Fruit fly (Drosophila melanogaster) whole organism, embryonic: Measurements from ENCODE around the gene IM33.
A peak's percentile ranks its signal among the peaks of the same experiment; 100 is the strongest.

ENCODE experiments used
- Antp ChIP-seq: fragments of 200-800 bp; sonication (Bioruptor generic); optimal IDR thresholded peaks from 3 replicates; lab custom pipeline; 2016; ENCODE audit warnings: missing biosample characterization, missing genetic modification characterization
- CG1024 ChIP-seq: fragments of 200-800 bp; sonication (Bioruptor generic); IDR thresholded peaks from 2 replicates; pipeline ENCODE4 v1.3.6; 2022; ENCODE audit warnings: missing biosample characterization, missing genetic modification characterization
- CG10959 ChIP-seq: fragments of 200-800 bp; sonication (Bioruptor generic); IDR thresholded peaks from 2 replicates; pipeline ENCODE4 v1.3.6; 2022; ENCODE audit warnings: missing biosample characterization, missing genetic modification characterization
- CG12104 ChIP-seq: fragments of 200-800 bp; sonication (Bioruptor generic); optimal IDR thresholded peaks from 3 replicates; lab custom pipeline; 2016; ENCODE audit warnings: missing biosample characterization, missing genetic modification characterization
- CG12219 ChIP-seq: fragments of 200-800 bp; sonication (Bioruptor generic); optimal IDR thresholded peaks from 3 replicates; lab custom pipeline; 2018; ENCODE audit warnings: missing biosample characterization, mild to moderate bottlenecking, missing genetic modification characterization
- CG17359 ChIP-seq: fragments of 200-800 bp; sonication (Bioruptor generic); optimal IDR thresholded peaks from 3 replicates; lab custom pipeline; 2018; ENCODE audit warnings: missing biosample characterization, mild to moderate bottlenecking, missing genetic modification characterization, moderate library complexity
- CG17802 ChIP-seq: fragments of 200-800 bp; sonication (Bioruptor generic); optimal IDR thresholded peaks from 2 replicates; lab custom pipeline; 2018; ENCODE audit warnings: missing biosample characterization, mild to moderate bottlenecking, missing genetic modification characterization, moderate library complexity
- CG17829 ChIP-seq: fragments of 200-800 bp; optimal IDR thresholded peaks from 2 replicates; lab custom pipeline; 2019; ENCODE audit warnings: missing biosample characterization, mild to moderate bottlenecking, missing genetic modification characterization, moderate library complexity
- CG18476 ChIP-seq: fragments of 200-800 bp; sonication (Bioruptor generic); optimal IDR thresholded peaks from 2 replicates; lab custom pipeline; 2016; ENCODE audit warnings: missing biosample characterization, mild to moderate bottlenecking, missing genetic modification characterization
- CG2875 ChIP-seq: fragments of 200-800 bp; sonication (Bioruptor generic); optimal IDR thresholded peaks from 2 replicates; lab custom pipeline; 2017; ENCODE audit warnings: missing biosample characterization, mild to moderate bottlenecking, missing genetic modification characterization, missing genetic modification reagents
- CG31365 ChIP-seq: fragments of 200-800 bp; sonication (Bioruptor generic); optimal IDR thresholded peaks from 2 replicates; lab custom pipeline; 2018; ENCODE audit warnings: missing biosample characterization, mild to moderate bottlenecking, missing genetic modification characterization
- CG3163 ChIP-seq: fragments of 200-800 bp; sonication (Bioruptor generic); optimal IDR thresholded peaks from 3 replicates; lab custom pipeline; 2016; ENCODE audit warnings: missing biosample characterization, missing genetic modification characterization
- CG32772 ChIP-seq: fragments of 200-800 bp; sonication (Bioruptor generic); IDR thresholded peaks from 2 replicates; pipeline ENCODE4 v1.3.6; 2022; ENCODE audit warnings: missing biosample characterization, missing genetic modification characterization
- CG4424 ChIP-seq: fragments of 200-800 bp; sonication (Bioruptor generic); optimal IDR thresholded peaks from 3 replicates; lab custom pipeline; 2016; ENCODE audit warnings: missing biosample characterization, missing genetic modification characterization
- CG4820 ChIP-seq: fragments of 200-800 bp; sonication (Bioruptor generic); optimal IDR thresholded peaks from 3 replicates; lab custom pipeline; 2016; ENCODE audit warnings: missing biosample characterization, missing genetic modification characterization
- CG6791 ChIP-seq: fragments of 200-800 bp; sonication (Bioruptor generic); IDR thresholded peaks from 3 replicates; pipeline ENCODE4 v1.3.6; 2022; ENCODE audit warnings: missing biosample characterization, missing genetic modification characterization; ENCODE audit not compliant: partially characterized antibody
- CG7372 ChIP-seq: fragments of 200-800 bp; sonication (Bioruptor generic); IDR thresholded peaks from 2 replicates; pipeline ENCODE4 v1.3.6; 2022; ENCODE audit warnings: missing biosample characterization, missing genetic modification characterization
- Dad ChIP-seq: fragments of 200-800 bp; sonication (Bioruptor generic); optimal IDR thresholded peaks from 3 replicates; lab custom pipeline; 2016; ENCODE audit warnings: missing biosample characterization, missing genetic modification characterization
- Deaf1 ChIP-seq: fragments of 200-800 bp; optimal IDR thresholded peaks from 3 replicates; lab custom pipeline; 2019; ENCODE audit warnings: missing biosample characterization, mild to moderate bottlenecking, missing genetic modification characterization, moderate library complexity
- Mrtf ChIP-seq: fragments of 200-800 bp; sonication (Bioruptor generic); IDR thresholded peaks from 3 replicates; pipeline ENCODE4 v1.3.6; 2022; ENCODE audit warnings: missing biosample characterization, missing genetic modification characterization
- Myb ChIP-seq: fragments of 200-800 bp; sonication (Bioruptor generic); optimal IDR thresholded peaks from 2 replicates; lab custom pipeline; 2016; ENCODE audit warnings: missing biosample characterization, missing genetic modification characterization
- NC2α ChIP-seq: fragments of 200-800 bp; sonication (Bioruptor generic); optimal IDR thresholded peaks from 2 replicates; lab custom pipeline; 2016; ENCODE audit warnings: missing biosample characterization, missing genetic modification characterization
- NFAT ChIP-seq: fragments of 200-800 bp; sonication (Bioruptor generic); IDR thresholded peaks from 2 replicates; pipeline ENCODE4 v1.3.6; 2022; ENCODE audit warnings: missing biosample characterization, missing genetic modification characterization
- Rx ChIP-seq: fragments of 200-800 bp; sonication (Bioruptor generic); IDR thresholded peaks from 2 replicates; pipeline ENCODE4 v1.3.6; 2022; ENCODE audit warnings: missing biosample characterization, missing genetic modification characterization
- Side ChIP-seq: fragments of 200-800 bp; sonication (Bioruptor generic); optimal IDR thresholded peaks from 2 replicates; lab custom pipeline; 2016; ENCODE audit warnings: missing biosample characterization, missing genetic modification characterization
- Stat92E ChIP-seq, 3 experiments: fragments of >200 bp in 2 of 3; fragments of 200-800 bp in 1 of 3; sonication (Bioruptor generic) in 1 of 3; optimal IDR thresholded peaks; 2 replicates each; lab custom pipeline; 2017 to 2019; ENCODE audit warnings: missing biosample characterization in 3 of 3, missing genetic modification characterization in 3 of 3, mild to moderate bottlenecking in 1 of 3, moderate library complexity in 1 of 3
- Xrp1 ChIP-seq: fragments of 200-800 bp; sonication (Bioruptor generic); IDR thresholded peaks from 2 replicates; pipeline ENCODE4 v1.3.6; 2022; ENCODE audit warnings: missing biosample characterization, missing genetic modification characterization
- ara ChIP-seq: fragments of 200-800 bp; sonication (Bioruptor generic); IDR thresholded peaks from 2 replicates; pipeline ENCODE4 v1.3.6; 2022; ENCODE audit warnings: missing biosample characterization, missing genetic modification characterization
- bcd ChIP-seq: fragments of 200-800 bp; sonication (Bioruptor generic); optimal IDR thresholded peaks from 2 replicates; lab custom pipeline; 2017; ENCODE audit warnings: missing biosample characterization, mild to moderate bottlenecking, missing genetic modification characterization
- bigmax ChIP-seq: fragments of 200-800 bp; sonication (Bioruptor generic); optimal IDR thresholded peaks from 2 replicates; lab custom pipeline; 2018; ENCODE audit warnings: missing biosample characterization, mild to moderate bottlenecking, missing genetic modification characterization
- ci ChIP-seq: fragments of 200-800 bp; sonication (Bioruptor generic); IDR thresholded peaks from 3 replicates; pipeline ENCODE4 v1.3.6; 2022; ENCODE audit warnings: missing biosample characterization, missing genetic modification characterization
- croc ChIP-seq: fragments of 200-800 bp; sonication (Bioruptor generic); conservative IDR thresholded peaks from 3 replicates; pipeline ENCODE4 v1.3.6; 2022; ENCODE audit warnings: missing biosample characterization, missing genetic modification characterization
- crol ChIP-seq: fragments of 200-800 bp; sonication (Bioruptor generic); IDR thresholded peaks from 2 replicates; pipeline ENCODE4 v1.3.6; 2022; ENCODE audit warnings: missing biosample characterization, missing genetic modification characterization
- dysf ChIP-seq: fragments of 200-800 bp; sonication (Bioruptor generic); IDR thresholded peaks from 3 replicates; pipeline ENCODE4 v1.3.6; 2022; ENCODE audit warnings: missing biosample characterization, missing genetic modification characterization
- en ChIP-seq: fragments of 200-800 bp; sonication (Bioruptor generic); optimal IDR thresholded peaks from 2 replicates; lab custom pipeline; 2016; ENCODE audit warnings: missing biosample characterization, missing genetic modification characterization
- eve ChIP-seq, 2 experiments: fragments of >200 bp; optimal IDR thresholded peaks; 2 replicates each; lab custom pipeline; 2017; ENCODE audit warnings: missing biosample characterization in 2 of 2, missing genetic modification characterization in 2 of 2
- ewg ChIP-seq: fragments of 200-800 bp; sonication (Bioruptor generic); optimal IDR thresholded peaks from 3 replicates; lab custom pipeline; 2017; ENCODE audit warnings: mild to moderate bottlenecking, missing biosample characterization, missing genetic modification reagents, missing genetic modification characterization
- gcm2 ChIP-seq: fragments of 200-800 bp; sonication (Bioruptor generic); optimal IDR thresholded peaks from 2 replicates; lab custom pipeline; 2016; ENCODE audit warnings: missing biosample characterization, missing genetic modification characterization
- lbe ChIP-seq: fragments of 200-800 bp; sonication (Bioruptor generic); optimal IDR thresholded peaks from 2 replicates; lab custom pipeline; 2016; ENCODE audit warnings: missing biosample characterization, mild to moderate bottlenecking, missing genetic modification characterization
- lola ChIP-seq, 3 experiments: fragments of >200 bp in 2 of 3; fragments of 200-800 bp in 1 of 3; sonication (Bioruptor generic) in 1 of 3; optimal IDR thresholded peaks; 2 replicates each; lab custom pipeline; 2017 to 2019; ENCODE audit warnings: missing biosample characterization in 3 of 3, missing genetic modification characterization in 3 of 3, mild to moderate bottlenecking in 1 of 3, moderate library complexity in 1 of 3
- nmo ChIP-seq: fragments of 200-800 bp; sonication (Bioruptor generic); optimal IDR thresholded peaks from 2 replicates; lab custom pipeline; 2018; ENCODE audit warnings: missing biosample characterization, mild to moderate bottlenecking, missing genetic modification characterization, moderate library complexity
- onecut ChIP-seq: fragments of 200-800 bp; sonication (Bioruptor generic); IDR thresholded peaks from 2 replicates; pipeline ENCODE4 v1.3.6; 2022; ENCODE audit warnings: missing biosample characterization, missing genetic modification characterization
- otp ChIP-seq: fragments of 200-800 bp; sonication (Bioruptor generic); IDR thresholded peaks from 3 replicates; pipeline ENCODE4, ENCODE4 v1.3.6; 2022; ENCODE audit warnings: missing biosample characterization, missing genetic modification characterization
- pros ChIP-seq: fragments of 200-800 bp; sonication (Bioruptor generic); optimal IDR thresholded peaks from 3 replicates; lab custom pipeline; 2019; ENCODE audit warnings: missing biosample characterization, mild to moderate bottlenecking, missing genetic modification characterization, moderate library complexity
- ro ChIP-seq: fragments of 200-800 bp; sonication (Bioruptor generic); IDR thresholded peaks from 2 replicates; pipeline ENCODE4 v1.3.6; 2022; ENCODE audit warnings: missing biosample characterization, missing genetic modification characterization
- row ChIP-seq: fragments of 200-800 bp; sonication (Bioruptor generic); IDR thresholded peaks from 3 replicates; pipeline ENCODE4 v1.3.6; 2022; ENCODE audit warnings: missing biosample characterization, missing genetic modification characterization
- sr ChIP-seq: fragments of 200-800 bp; sonication (Bioruptor generic); IDR thresholded peaks from 3 replicates; pipeline ENCODE4 v1.3.6; 2022; ENCODE audit warnings: missing biosample characterization, missing genetic modification characterization
- ssp ChIP-seq: fragments of 200-800 bp; sonication (Bioruptor generic); IDR thresholded peaks from 2 replicates; pipeline ENCODE4 v1.3.6; 2022; ENCODE audit warnings: missing biosample characterization, missing genetic modification characterization
- stc ChIP-seq: fragments of 200-800 bp; sonication (Bioruptor generic); IDR thresholded peaks from 2 replicates; pipeline ENCODE4 v1.3.6; 2022; ENCODE audit warnings: missing biosample characterization, missing genetic modification characterization
- tap ChIP-seq: fragments of 200-800 bp; optimal IDR thresholded peaks from 3 replicates; lab custom pipeline; 2019; ENCODE audit warnings: missing biosample characterization, mild to moderate bottlenecking, missing genetic modification characterization, moderate library complexity

Gene IM33

dm6 chr2L:3681338-3681737 is 15.1 kb downstream of the IM33 start:
- TF ChIP-seq crol: peak; percentile 31; the same call in 1 of the 2 replicates
- no peak for TF ChIP-seq CG18476 (GFP tag; lab: Kevin White, UChicago)
- peak; percentile 57 for TF ChIP-seq pros (GFP tag; lab: Kevin White, UChicago)
- TF ChIP-seq tap (tag; lab: Kevin White, UChicago): peak; percentile 50
- 0 out of 3 replicates have a peak, but pooled peaks have one; percentile 11 for TF ChIP-seq Mrtf (GFP tag; lab: Robert Waterston, UW)
- no peak for TF ChIP-seq Stat92E (GFP tag; optimal IDR thresholded peaks at IDR 0.05; lab: Kevin White, UChicago)

dm6 chr2L:3675770-3676169 is 20.7 kb downstream of the IM33 start:
- no peak for TF ChIP-seq bigmax (GFP tag; lab: Kevin White, UChicago)
- peak; percentile 16 for TF ChIP-seq NC2α (GFP tag; lab: Kevin White, UChicago)
- peak; percentile 17 for TF ChIP-seq Side
- peak; percentile 69 for TF ChIP-seq ci (GFP tag; lab: Robert Waterston, UW)
- TF ChIP-seq Xrp1 (GFP tag; lab: Robert Waterston, UW): peak; percentile 73
- TF ChIP-seq stc: no peak
- no peak for TF ChIP-seq CG3163 (GFP tag; lab: Kevin White, UChicago)
- TF ChIP-seq otp (GFP tag; lab: Robert Waterston, UW): 0 out of 3 replicates have a peak, but pooled peaks have one; percentile 9
- peak; percentile 55 for TF ChIP-seq CG10959 (GFP tag; lab: Robert Waterston, UW)
- TF ChIP-seq Dad (GFP tag; lab: Kevin White, UChicago): no peak
- TF ChIP-seq CG31365 (tag; lab: Kevin White, UChicago): no peak
- TF ChIP-seq CG17802 (tag; lab: Kevin White, UChicago): peak; percentile 15
- TF ChIP-seq CG17829: peak; percentile 52
- no peak for TF ChIP-seq en (GFP tag; lab: Kevin White, UChicago)
- no peak for TF ChIP-seq CG17359 (tag; lab: Kevin White, UChicago)
- no peak for TF ChIP-seq NFAT (GFP tag; lab: Robert Waterston, UW)
- TF ChIP-seq Deaf1 (tag; lab: Kevin White, UChicago): no peak
- no peak for TF ChIP-seq Myb (GFP tag; lab: Kevin White, UChicago)
- peak; percentile 47 for TF ChIP-seq CG4820 (GFP tag; lab: Kevin White, UChicago)
- TF ChIP-seq Rx (GFP tag; lab: Robert Waterston, UW): peak; percentile 42; the same call in 1 of the 2 replicates
- no peak for TF ChIP-seq dysf (GFP tag; lab: Robert Waterston, UW)
- TF ChIP-seq CG1024 (GFP tag; lab: Robert Waterston, UW): peak; percentile 29; the same call in 1 of the 2 replicates
- TF ChIP-seq CG32772 (GFP tag; lab: Robert Waterston, UW): 0 out of 2 replicates have a peak, but pooled peaks have one; percentile 7
- peak; percentile 17 for TF ChIP-seq CG4424 (GFP tag; lab: Kevin White, UChicago)
- no peak for TF ChIP-seq sr (GFP tag; lab: Robert Waterston, UW)
- no peak for TF ChIP-seq gcm2 (GFP tag; lab: Kevin White, UChicago)
- peak; percentile 49; the same call in 1 of the 2 replicates for TF ChIP-seq ara (GFP tag; lab: Robert Waterston, UW)
- peak; percentile 61; the same call in 2 of the 3 replicates for TF ChIP-seq row
- TF ChIP-seq eve (GFP tag; optimal IDR thresholded peaks at IDR 0.05; lab: Kevin White, UChicago): peak in 1 of 2 experiments; percentile 18
- TF ChIP-seq CG2875 (GFP tag; lab: Kevin White, UChicago): peak; percentile 13
- peak; percentile 49; the same call in 1 of the 2 replicates for TF ChIP-seq onecut
- peak; percentile 44 for TF ChIP-seq nmo
- TF ChIP-seq Antp (GFP tag; lab: Kevin White, UChicago): peak; percentile 20
- TF ChIP-seq ssp (GFP tag; lab: Robert Waterston, UW): no peak
- TF ChIP-seq lbe (GFP tag; lab: Kevin White, UChicago): no peak
- TF ChIP-seq CG12104 (GFP tag; lab: Kevin White, UChicago): no peak
- TF ChIP-seq bcd (GFP tag; lab: Kevin White, UChicago): peak; percentile 10
- TF ChIP-seq ro (GFP tag; lab: Robert Waterston, UW): no peak
- TF ChIP-seq ewg (GFP tag; lab: Kevin White, UChicago): peak; percentile 6
- peak; percentile 59 for TF ChIP-seq croc
- TF ChIP-seq CG12219 (GFP tag; lab: Kevin White, UChicago): peak; percentile 26
- no peak for TF ChIP-seq CG6791 (GFP tag; lab: Robert Waterston, UW)
- TF ChIP-seq CG7372: 0 out of 2 replicates have a peak, but pooled peaks have one; percentile 34
- peak in 1 of 3 experiments; percentile 72 for TF ChIP-seq lola (GFP tag; optimal IDR thresholded peaks at IDR 0.05; lab: Kevin White, UChicago)
